Worm (Caenorhabditis elegans) whole organism, early embryonic: ENCODE measurements around the gene srx-28.
A peak's percentile ranks its signal among the peaks of the same experiment; 100 is the strongest.

Experiments used
- B0310.2 ChIP-seq: sonication (generic microtip); optimal IDR thresholded peaks from 2 replicates; lab custom pipeline; 2016; ENCODE audit warnings: mild to moderate bottlenecking, missing genetic modification characterization, missing compliant biosample characterization
- F13C5.2 ChIP-seq: sonication (generic microtip); optimal IDR thresholded peaks from 2 replicates; lab custom pipeline; 2017; ENCODE audit warnings: mild to moderate bottlenecking, missing genetic modification characterization, inconsistent platforms, missing compliant biosample characterization
- aly-1 ChIP-seq: sonication (generic microtip); optimal IDR thresholded peaks from 2 replicates; lab custom pipeline; 2016; ENCODE audit warnings: missing genetic modification characterization, missing compliant biosample characterization
- ama-1 ChIP-seq: fragments of 150-350 bp; optimal IDR thresholded peaks from 2 replicates; lab custom pipeline; 2014
- ceh-13 ChIP-seq: fragments of 200-800 bp; sonication (Bioruptor generic); optimal IDR thresholded peaks from 2 replicates; lab custom pipeline; 2018; ENCODE audit warnings: mild to moderate bottlenecking, missing genetic modification characterization, missing compliant biosample characterization
- ceh-36 ChIP-seq: sonication (generic microtip); optimal IDR thresholded peaks from 2 replicates; lab custom pipeline; 2016; ENCODE audit warnings: missing genetic modification characterization, inconsistent platforms, missing compliant biosample characterization
- ets-7 ChIP-seq: sonication (generic microtip); optimal IDR thresholded peaks from 2 replicates; lab custom pipeline; 2016; ENCODE audit warnings: missing genotype, missing genetic modification characterization, missing compliant biosample characterization
- flt-1 ChIP-seq: fragments of 200-800 bp; sonication (Bioruptor generic); IDR thresholded peaks from 2 replicates; pipeline ENCODE4 v1.3.6; 2022; ENCODE audit warnings: missing genetic modification characterization, missing compliant biosample characterization
- hmbx-1 ChIP-seq: sonication (generic microtip); optimal IDR thresholded peaks from 2 replicates; lab custom pipeline; 2016; ENCODE audit warnings: mild to moderate bottlenecking, missing genetic modification characterization, missing compliant biosample characterization
- hmg-4 ChIP-seq: fragments of 200-800 bp; sonication (Bioruptor generic); optimal IDR thresholded peaks from 2 replicates; lab custom pipeline; 2018; ENCODE audit warnings: mild to moderate bottlenecking, missing genetic modification characterization, missing compliant biosample characterization
- hnd-1 ChIP-seq: sonication (generic microtip); optimal IDR thresholded peaks from 2 replicates; lab custom pipeline; 2016; ENCODE audit warnings: missing genetic modification characterization, missing compliant biosample characterization
- pes-1 ChIP-seq: fragments of 200-800 bp; sonication (Bioruptor generic); IDR thresholded peaks from 2 replicates; pipeline ENCODE4 v1.3.6; 2022; ENCODE audit warnings: missing genetic modification reagents, missing genetic modification characterization, missing compliant biosample characterization
- scrt-1 ChIP-seq: fragments of 200-800 bp; sonication (Bioruptor generic); IDR thresholded peaks from 2 replicates; pipeline ENCODE4 v1.3.6; 2022; ENCODE audit warnings: missing genetic modification characterization, missing compliant biosample characterization
- sea-1 ChIP-seq: fragments of 200-800 bp; sonication (Bioruptor generic); conservative IDR thresholded peaks from 2 replicates; pipeline ENCODE4 v1.3.6; 2022; ENCODE audit warnings: missing genetic modification characterization, missing compliant biosample characterization
- tbx-11 ChIP-seq: fragments of 200-800 bp; sonication (Bioruptor generic); IDR thresholded peaks from 2 replicates; pipeline ENCODE4 v1.3.6; 2022; ENCODE audit warnings: missing genetic modification characterization, missing compliant biosample characterization
- tbx-37 ChIP-seq: fragments of 200-800 bp; sonication (Bioruptor generic); conservative IDR thresholded peaks from 2 replicates; pipeline ENCODE4 v1.3.6; 2022; ENCODE audit warnings: missing genetic modification reagents, missing genetic modification characterization, missing compliant biosample characterization
- tra-4 ChIP-seq: sonication (generic microtip); optimal IDR thresholded peaks from 2 replicates; lab custom pipeline; 2017; ENCODE audit warnings: missing genetic modification characterization, missing compliant biosample characterization

Gene srx-28

ce11 chrV:2720763-2721162 lies 36.3 kb downstream of the srx-28 start, which contains the start of gene srt-27:
srt-27 (minus strand) TSS chrV:2720863.
- no peak for TF ChIP-seq tbx-37
- no peak for TF ChIP-seq aly-1 (tag; lab: Kevin White, UChicago)
- no peak for TF ChIP-seq ceh-13
- TF ChIP-seq flt-1 (GFP tag; lab: Robert Waterston, UW) = no peak
- no peak for TF ChIP-seq tra-4 (tag; lab: Kevin White, UChicago)
- no peak for TF ChIP-seq sea-1 (GFP tag; lab: Robert Waterston, UW)
- no peak for TF ChIP-seq B0310.2 (tag; lab: Kevin White, UChicago)
- no peak for TF ChIP-seq ets-7
- TF ChIP-seq scrt-1 (GFP tag; lab: Robert Waterston, UW) = no peak
- no peak for TF ChIP-seq pes-1 (GFP tag; lab: Robert Waterston, UW)
- no peak for TF ChIP-seq F13C5.2
- TF ChIP-seq ama-1 (lab: Kevin White, UChicago) = no peak
- no peak for TF ChIP-seq ceh-36
- TF ChIP-seq hmg-4 (GFP tag; lab: Kevin White, UChicago) = no peak
- TF ChIP-seq hmbx-1 (tag; lab: Kevin White, UChicago) = no peak
- no peak for TF ChIP-seq hnd-1 (tag; lab: Kevin White, UChicago)

ce11 chrV:2718688-2719185 lies 38.3 kb downstream of the srx-28 start, which contains the start of gene srt-29:
srt-29 (minus strand) TSS chrV:2719135.
- no peak for TF ChIP-seq aly-1 (tag; lab: Kevin White, UChicago)
- no peak for TF ChIP-seq hmg-4 (GFP tag; lab: Kevin White, UChicago)
- TF ChIP-seq ets-7 = no peak
- TF ChIP-seq hmbx-1 (tag; lab: Kevin White, UChicago) = no peak
- no peak for TF ChIP-seq pes-1 (GFP tag; lab: Robert Waterston, UW)
- TF ChIP-seq F13C5.2 = no peak
- no peak for TF ChIP-seq B0310.2 (tag; lab: Kevin White, UChicago)
- TF ChIP-seq scrt-1 (GFP tag; lab: Robert Waterston, UW) = no peak
- no peak for TF ChIP-seq ceh-13
- TF ChIP-seq hnd-1 (tag; lab: Kevin White, UChicago) = no peak
- no peak for TF ChIP-seq tbx-11 (GFP tag; lab: Robert Waterston, UW)
- TF ChIP-seq ama-1 (lab: Kevin White, UChicago) = no peak
- no peak for TF ChIP-seq ceh-36

- TF ChIP-seq sea-1 (GFP tag; lab: Robert Waterston, UW) (0 out of 2 replicates have a peak, but pooled peaks have one; percentile 32), tbx-11 (GFP tag; lab: Robert Waterston, UW) (no peak)
Observed at ce11 chrV:2716933-2717332, 40.1 kb downstream of the srx-28 start.

- no peak for TF ChIP-seq hmg-4 (GFP tag; lab: Kevin White, UChicago)
- no peak for TF ChIP-seq ets-7
- no peak for TF ChIP-seq hmbx-1 (tag; lab: Kevin White, UChicago)
- TF ChIP-seq hnd-1 (tag; lab: Kevin White, UChicago) = no peak
- no peak for TF ChIP-seq aly-1 (tag; lab: Kevin White, UChicago)
- no peak for TF ChIP-seq tbx-37
- TF ChIP-seq ceh-13 = no peak
- no peak for TF ChIP-seq F13C5.2
- no peak for TF ChIP-seq pes-1 (GFP tag; lab: Robert Waterston, UW)
- no peak for TF ChIP-seq tbx-11 (GFP tag; lab: Robert Waterston, UW)
- no peak for TF ChIP-seq ceh-36
- no peak for TF ChIP-seq tra-4 (tag; lab: Kevin White, UChicago)
- TF ChIP-seq scrt-1 (GFP tag; lab: Robert Waterston, UW) = no peak
- no peak for TF ChIP-seq B0310.2 (tag; lab: Kevin White, UChicago)
- no peak for TF ChIP-seq ama-1 (lab: Kevin White, UChicago)
- no peak for TF ChIP-seq sea-1 (GFP tag; lab: Robert Waterston, UW)
- TF ChIP-seq flt-1 (GFP tag; lab: Robert Waterston, UW) = no peak
Observed at ce11 chrV:2713532-2713931, 43.5 kb downstream of the srx-28 start, which contains the start of gene srt-28. srt-28 (minus strand) TSS chrV:2713632.

- no peak for TF ChIP-seq ets-7
- TF ChIP-seq ceh-13 = no peak
- no peak for TF ChIP-seq flt-1 (GFP tag; lab: Robert Waterston, UW)
- no peak for TF ChIP-seq B0310.2 (tag; lab: Kevin White, UChicago)
- no peak for TF ChIP-seq tbx-11 (GFP tag; lab: Robert Waterston, UW)
- TF ChIP-seq ceh-36 = no peak
- no peak for TF ChIP-seq hmg-4 (GFP tag; lab: Kevin White, UChicago)
- no peak for TF ChIP-seq scrt-1 (GFP tag; lab: Robert Waterston, UW)
- no peak for TF ChIP-seq tra-4 (tag; lab: Kevin White, UChicago)
Observed at ce11 chrV:2711429-2711828, 45.6 kb downstream of the srx-28 start, which contains the start of gene C24B9.3. C24B9.3 (minus strand) TSS chrV:2711599.

ce11 chrV:2710192-2710591 lies 46.9 kb downstream of the srx-28 start:
- TF ChIP-seq tra-4 (tag; lab: Kevin White, UChicago) = no peak

- no peak for TF ChIP-seq B0310.2 (tag; lab: Kevin White, UChicago)
- no peak for TF ChIP-seq hnd-1 (tag; lab: Kevin White, UChicago)
- TF ChIP-seq sea-1 (GFP tag; lab: Robert Waterston, UW) = no peak
- TF ChIP-seq hmg-4 (GFP tag; lab: Kevin White, UChicago) = no peak
- TF ChIP-seq tra-4 (tag; lab: Kevin White, UChicago) = no peak
- no peak for TF ChIP-seq F13C5.2
- TF ChIP-seq ceh-36 = no peak
- TF ChIP-seq scrt-1 (GFP tag; lab: Robert Waterston, UW) = no peak
- no peak for TF ChIP-seq tbx-11 (GFP tag; lab: Robert Waterston, UW)
- TF ChIP-seq hmbx-1 (tag; lab: Kevin White, UChicago) = no peak
- no peak for TF ChIP-seq ets-7
- no peak for TF ChIP-seq tbx-37
- TF ChIP-seq flt-1 (GFP tag; lab: Robert Waterston, UW) = no peak
- TF ChIP-seq aly-1 (tag; lab: Kevin White, UChicago) = no peak
- no peak for TF ChIP-seq pes-1 (GFP tag; lab: Robert Waterston, UW)
- no peak for TF ChIP-seq ceh-13
- TF ChIP-seq ama-1 (lab: Kevin White, UChicago) = no peak
Observed at ce11 chrV:2706379-2706778, 50.7 kb downstream of the srx-28 start.
